Worm (Caenorhabditis elegans): Measurements from ENCODE around the gene clec-143.
A peak's percentile ranks its signal among the peaks of the same experiment; 100 is the strongest.

ce11 chrII:10447348-10448316, 22.5 kb downstream of the clec-143 start, which contains the start of gene ZK673.2:
- TF ChIP-seq snpc-4 (tag; optimal IDR thresholded peaks at IDR 0.05) (no peak), spr-1 (tag; optimal IDR thresholded peaks at IDR 0.05) (no peak), mdl-1 (tag; optimal IDR thresholded peaks at IDR 0.05) (peak; percentile 48 to 92), unc-62 (GFP tag; optimal IDR thresholded peaks at IDR 0.05 in 1 of 2) (peak in 1 of 2 experiments; percentile 99), unc-62 (tag; optimal IDR thresholded peaks at IDR 0.05) (no peak), nhr-102 (tag; optimal IDR thresholded peaks at IDR 0.05) (no peak), jun-1 (tag; optimal IDR thresholded peaks at IDR 0.05) (peak; percentile 10), nhr-76 (tag; optimal IDR thresholded peaks at IDR 0.05) (no peak), unc-130 (GFP tag; optimal IDR thresholded peaks at IDR 0.05) (no peak), dmd-8 (GFP tag; IDR thresholded peaks at IDR 0.05) (0 out of 2 replicates have a peak, but pooled peaks have one; percentile 34), aha-1 (tag) (peak; percentile 29)
